Fruit fly (Drosophila melanogaster) whole organism, embryonic: Measurements from ENCODE around the gene Ant2.

Experiments
- C15 ChIP-seq: fragments of 200-800 bp; sonication (Bioruptor generic); IDR thresholded peaks from 3 replicates; pipeline ENCODE4 v1.3.6; 2022; ENCODE audit warnings: missing biosample characterization, missing genetic modification characterization
- CG10209 ChIP-seq: fragments of 200-800 bp; sonication (Bioruptor generic); optimal IDR thresholded peaks from 3 replicates; lab custom pipeline; 2017; ENCODE audit warnings: missing biosample characterization, mild to moderate bottlenecking, missing genetic modification characterization, missing genetic modification reagents
- CG12104 ChIP-seq: fragments of 200-800 bp; sonication (Bioruptor generic); optimal IDR thresholded peaks from 3 replicates; lab custom pipeline; 2016; ENCODE audit warnings: missing biosample characterization, missing genetic modification characterization
- CG13424 ChIP-seq: fragments of 200-800 bp; sonication (Bioruptor generic); optimal IDR thresholded peaks from 2 replicates; lab custom pipeline; 2019; ENCODE audit warnings: missing biosample characterization, mild to moderate bottlenecking, missing genetic modification characterization, moderate library complexity
- CG17328 ChIP-seq: fragments of 200-800 bp; sonication (Bioruptor generic); IDR thresholded peaks from 2 replicates; pipeline ENCODE4 v1.3.6; 2022; ENCODE audit warnings: missing biosample characterization, missing genetic modification characterization
- CG17385 ChIP-seq: fragments of 200-800 bp; sonication (Bioruptor generic); optimal IDR thresholded peaks from 3 replicates; lab custom pipeline; 2018; ENCODE audit warnings: missing biosample characterization, mild to moderate bottlenecking, missing genetic modification characterization
- CG17568 ChIP-seq: fragments of 200-800 bp; sonication (Bioruptor generic); optimal IDR thresholded peaks from 2 replicates; lab custom pipeline; 2018; ENCODE audit warnings: missing biosample characterization, mild to moderate bottlenecking, missing genetic modification characterization, moderate library complexity
- CG1832 ChIP-seq: fragments of 200-800 bp; sonication (Bioruptor generic); optimal IDR thresholded peaks from 2 replicates; lab custom pipeline; 2017; ENCODE audit warnings: missing biosample characterization, mild to moderate bottlenecking, missing genetic modification characterization, inconsistent platforms
- CG2678 ChIP-seq: fragments of 200-800 bp; sonication (Bioruptor generic); optimal IDR thresholded peaks from 3 replicates; lab custom pipeline; 2019; ENCODE audit warnings: missing biosample characterization, mild to moderate bottlenecking, missing genetic modification characterization, moderate library complexity
- CG3281 ChIP-seq: fragments of 200-800 bp; sonication (Bioruptor generic); optimal IDR thresholded peaks from 3 replicates; lab custom pipeline; 2017; ENCODE audit warnings: missing biosample characterization, mild to moderate bottlenecking, missing genetic modification characterization
- CG43689 ChIP-seq: fragments of 200-800 bp; sonication (Bioruptor generic); IDR thresholded peaks from 2 replicates; pipeline ENCODE4 v1.3.6; 2022; ENCODE audit warnings: missing biosample characterization, missing genetic modification characterization
- CG4854 ChIP-seq: fragments of 200-800 bp; sonication (Bioruptor generic); optimal IDR thresholded peaks from 2 replicates; lab custom pipeline; 2016; ENCODE audit warnings: missing biosample characterization, missing genetic modification characterization, inconsistent platforms
- CG8359 ChIP-seq: fragments of 200-800 bp; sonication (Bioruptor generic); optimal IDR thresholded peaks from 2 replicates; lab custom pipeline; 2017; ENCODE audit warnings: missing biosample characterization, mild to moderate bottlenecking, missing genetic modification characterization, borderline replicate concordance
- CG8478 ChIP-seq: fragments of >200 bp; optimal IDR thresholded peaks from 2 replicates; lab custom pipeline; 2018
- CoRest ChIP-seq: fragments of 200-800 bp; sonication (Bioruptor generic); optimal IDR thresholded peaks from 3 replicates; lab custom pipeline; 2018; ENCODE audit warnings: missing biosample characterization, mild to moderate bottlenecking, missing genetic modification characterization, moderate library complexity
- CrebB ChIP-seq: fragments of 200-800 bp; sonication (Bioruptor generic); optimal IDR thresholded peaks from 3 replicates; lab custom pipeline; 2018; ENCODE audit warnings: missing biosample characterization, mild to moderate bottlenecking, missing genetic modification characterization
- D19B ChIP-seq: fragments of 200-800 bp; sonication (Bioruptor generic); optimal IDR thresholded peaks from 2 replicates; lab custom pipeline; 2017; ENCODE audit warnings: missing biosample characterization, mild to moderate bottlenecking, missing genetic modification characterization
- HLH3B ChIP-seq: fragments of 200-800 bp; sonication (Bioruptor generic); IDR thresholded peaks from 2 replicates; pipeline ENCODE4 v1.3.6; 2022; ENCODE audit warnings: missing biosample characterization, missing genetic modification characterization
- Hr51 ChIP-seq, 2 experiments: fragments of 200-800 bp; sonication (Bioruptor generic); optimal IDR thresholded peaks; 2 replicates in 1 of 2; 3 replicates in 1 of 2; lab custom pipeline; 2016 to 2018; ENCODE audit warnings: missing biosample characterization in 2 of 2, missing genetic modification characterization in 2 of 2, mild to moderate bottlenecking in 1 of 2, moderate library complexity in 1 of 2
- Hr78 ChIP-seq, 2 experiments: fragments of 200-800 bp in 1 of 2; fragments of >200 bp in 1 of 2; sonication (Bioruptor generic) in 1 of 2; optimal IDR thresholded peaks; 2 replicates each; lab custom pipeline; 2017 to 2019; ENCODE audit warnings: missing biosample characterization in 2 of 2, missing genetic modification characterization in 2 of 2, mild to moderate bottlenecking in 1 of 2, moderate library complexity in 1 of 2
- Meics ChIP-seq: fragments of 200-800 bp; sonication (Bioruptor generic); optimal IDR thresholded peaks from 2 replicates; lab custom pipeline; 2017; ENCODE audit warnings: missing biosample characterization, mild to moderate bottlenecking, missing genetic modification characterization
- PHDP ChIP-seq: fragments of 200-800 bp; sonication (Bioruptor generic); optimal IDR thresholded peaks from 3 replicates; lab custom pipeline; 2018; ENCODE audit warnings: missing biosample characterization, mild to moderate bottlenecking, missing genetic modification characterization, moderate library complexity
- Side ChIP-seq: fragments of 200-800 bp; sonication (Bioruptor generic); optimal IDR thresholded peaks from 2 replicates; lab custom pipeline; 2016; ENCODE audit warnings: missing biosample characterization, missing genetic modification characterization
- Stat92E ChIP-seq, 3 experiments: fragments of >200 bp in 2 of 3; fragments of 200-800 bp in 1 of 3; sonication (Bioruptor generic) in 1 of 3; optimal IDR thresholded peaks; 2 replicates each; lab custom pipeline; 2017 to 2019; ENCODE audit warnings: missing biosample characterization in 3 of 3, missing genetic modification characterization in 3 of 3, mild to moderate bottlenecking in 1 of 3, moderate library complexity in 1 of 3
- YL-1 ChIP-seq: fragments of 200-800 bp; sonication (Bioruptor generic); optimal IDR thresholded peaks from 3 replicates; lab custom pipeline; 2017; ENCODE audit warnings: missing biosample characterization, mild to moderate bottlenecking, missing genetic modification characterization
- ash1 ChIP-seq: fragments of 200-800 bp; sonication (Bioruptor generic); optimal IDR thresholded peaks from 2 replicates; lab custom pipeline; 2018; ENCODE audit warnings: missing biosample characterization, mild to moderate bottlenecking, missing genetic modification characterization
- bbx ChIP-seq: fragments of 200-800 bp; sonication (Bioruptor generic); IDR thresholded peaks from 2 replicates; pipeline ENCODE4 v1.3.6; 2022; ENCODE audit warnings: missing biosample characterization, missing genetic modification characterization; ENCODE audit not compliant: partially characterized antibody
- cad ChIP-seq: fragments of >200 bp; optimal IDR thresholded peaks from 2 replicates; lab custom pipeline; 2017; ENCODE audit warnings: missing biosample characterization, missing genetic modification characterization
- chif ChIP-seq, 2 experiments: fragments of 200-800 bp; sonication (Bioruptor generic); optimal IDR thresholded peaks; 3 replicates each; lab custom pipeline; 2016; ENCODE audit warnings: missing biosample characterization in 2 of 2, missing genetic modification characterization in 2 of 2
- cwo ChIP-seq: fragments of 200-800 bp; sonication (Bioruptor generic); optimal IDR thresholded peaks from 3 replicates; lab custom pipeline; 2017; ENCODE audit warnings: missing biosample characterization, missing genetic modification characterization, mild to moderate bottlenecking, moderate library complexity, missing genetic modification reagents
- ewg ChIP-seq: fragments of 200-800 bp; sonication (Bioruptor generic); optimal IDR thresholded peaks from 3 replicates; lab custom pipeline; 2017; ENCODE audit warnings: mild to moderate bottlenecking, missing biosample characterization, missing genetic modification reagents, missing genetic modification characterization
- fd3F ChIP-seq: fragments of 200-800 bp; sonication (Bioruptor generic); optimal IDR thresholded peaks from 2 replicates; lab custom pipeline; 2018; ENCODE audit warnings: missing biosample characterization, mild to moderate bottlenecking, missing genetic modification characterization, moderate library complexity
- fd96Cb ChIP-seq: fragments of 200-800 bp; sonication (Bioruptor generic); optimal IDR thresholded peaks from 2 replicates; lab custom pipeline; 2018; ENCODE audit warnings: missing biosample characterization, mild to moderate bottlenecking, missing genetic modification characterization, moderate library complexity
- ftz-f1 ChIP-seq: fragments of 200-800 bp; sonication (Bioruptor generic); optimal IDR thresholded peaks from 2 replicates; lab custom pipeline; 2016; ENCODE audit warnings: missing biosample characterization, missing genetic modification characterization
- grn ChIP-seq: fragments of 200-800 bp; sonication (Bioruptor generic); optimal IDR thresholded peaks from 3 replicates; lab custom pipeline; 2017; ENCODE audit warnings: missing biosample characterization, missing genetic modification characterization
- her ChIP-seq: fragments of 200-800 bp; sonication (Bioruptor generic); optimal IDR thresholded peaks from 2 replicates; lab custom pipeline; 2016; ENCODE audit warnings: missing biosample characterization, missing genetic modification characterization
- lilli ChIP-seq: fragments of 200-800 bp; sonication (Bioruptor generic); optimal IDR thresholded peaks from 3 replicates; lab custom pipeline; 2016; ENCODE audit warnings: missing biosample characterization, missing genetic modification characterization
- luna ChIP-seq: fragments of 200-800 bp; sonication (Bioruptor generic); optimal IDR thresholded peaks from 2 replicates; lab custom pipeline; 2016; ENCODE audit warnings: missing biosample characterization, missing genetic modification characterization
- mirr ChIP-seq: fragments of 200-800 bp; sonication (Bioruptor generic); optimal IDR thresholded peaks from 3 replicates; lab custom pipeline; 2018; ENCODE audit warnings: missing biosample characterization, mild to moderate bottlenecking, missing genetic modification characterization
- pan ChIP-seq, 4 experiments: fragments of >200 bp in 3 of 4; fragments of 200-800 bp in 1 of 4; sonication (Bioruptor generic) in 1 of 4; optimal IDR thresholded peaks in 3 of 4; IDR thresholded peaks in 1 of 4; 2 replicates each; pipeline versions ENCODE4 v1.3.6 to Lab custom; 2017 to 2022; ENCODE audit warnings: missing biosample characterization in 2 of 4, missing genetic modification characterization in 2 of 4, mixed read lengths in 1 of 4
- psq ChIP-seq: fragments of 200-800 bp; sonication (Bioruptor generic); optimal IDR thresholded peaks from 2 replicates; lab custom pipeline; 2017; ENCODE audit warnings: missing biosample characterization, missing genetic modification characterization
- run ChIP-seq: fragments of 200-800 bp; sonication (Bioruptor generic); optimal IDR thresholded peaks from 3 replicates; lab custom pipeline; 2018; ENCODE audit warnings: missing biosample characterization, mild to moderate bottlenecking, missing genetic modification characterization
- ssp ChIP-seq: fragments of 200-800 bp; sonication (Bioruptor generic); IDR thresholded peaks from 2 replicates; pipeline ENCODE4 v1.3.6; 2022; ENCODE audit warnings: missing biosample characterization, missing genetic modification characterization
- trh ChIP-seq: fragments of 200-800 bp; sonication (Bioruptor generic); optimal IDR thresholded peaks from 2 replicates; lab custom pipeline; 2016; ENCODE audit warnings: missing biosample characterization, missing genetic modification characterization
- ttk ChIP-seq: fragments of 200-800 bp; sonication (Bioruptor generic); IDR thresholded peaks from 2 replicates; pipeline ENCODE4 v2.1.2; 2022; ENCODE audit warnings: missing biosample characterization, missing genetic modification characterization
- twi ChIP-seq: fragments of 200-800 bp; optimal IDR thresholded peaks from 2 replicates; lab custom pipeline; 2019; ENCODE audit warnings: missing biosample characterization, mild to moderate bottlenecking, missing genetic modification characterization, moderate library complexity
- usp ChIP-seq: fragments of >200 bp; optimal IDR thresholded peaks from 2 replicates; lab custom pipeline; 2017; ENCODE audit warnings: missing biosample characterization, missing genetic modification characterization
- wdn ChIP-seq: fragments of 200-800 bp; sonication (Bioruptor generic); IDR thresholded peaks from 2 replicates; pipeline ENCODE4 v1.3.6; 2022; ENCODE audit warnings: missing biosample characterization, missing genetic modification characterization
- wek ChIP-seq: fragments of 200-800 bp; sonication (Bioruptor generic); optimal IDR thresholded peaks from 3 replicates; lab custom pipeline; 2018; ENCODE audit warnings: missing biosample characterization, mild to moderate bottlenecking, missing genetic modification characterization, moderate library complexity

Gene Ant2

dm6 chrX:10832369-10832768 lies 45.7 kb upstream of the Ant2 start (continued):
- TF ChIP-seq trh (GFP tag; lab: Kevin White, UChicago) (peak; percentile 50), ewg (peak; percentile 35), cwo (GFP tag; lab: Kevin White, UChicago) (no peak), Side (peak; percentile 55), PHDP (tag; lab: Kevin White, UChicago) (peak; percentile 51), Hr78 (GFP tag; optimal IDR thresholded peaks at IDR 0.05; lab: Kevin White, UChicago) (no peak), YL-1 (GFP tag; lab: Kevin White, UChicago) (peak; percentile 28), run (no peak), twi (tag; lab: Kevin White, UChicago) (peak; percentile 28), lilli (GFP tag; lab: Kevin White, UChicago) (peak; percentile 69), ash1 (GFP tag; lab: Kevin White, UChicago) (peak; percentile 11), CG13424 (peak; percentile 42), CG17568 (GFP tag; lab: Kevin White, UChicago) (no peak), chif (GFP tag; optimal IDR thresholded peaks at IDR 0.05; lab: Kevin White, UChicago) (peak; percentile 21 to 74), CG17328 (GFP tag; lab: Robert Waterston, UW) (peak; percentile 48; the same call in 1 of the 2 replicates), psq (no peak), Stat92E (GFP tag; optimal IDR thresholded peaks at IDR 0.05; lab: Kevin White, UChicago) (no peak), fd96Cb (tag; lab: Kevin White, UChicago) (peak; percentile 30), cad (no peak), HLH3B (peak; percentile 56), CG4854 (GFP tag; lab: Kevin White, UChicago) (peak; percentile 37), D19B (GFP tag; lab: Kevin White, UChicago) (no peak), wdn (GFP tag; lab: Robert Waterston, UW) (no peak), her (GFP tag; lab: Kevin White, UChicago) (peak; percentile 35), CG8359 (no peak), pan (optimal IDR thresholded peaks at IDR 0.05; lab: Kevin White, UChicago) (no peak), pan (GFP tag; optimal IDR thresholded peaks at IDR 0.05 in 1 of 2, IDR thresholded peaks at IDR 0.05 in 1 of 2) (peak in 1 of 2 experiments; percentile 34), ftz-f1 (no peak), usp (GFP tag; lab: Kevin White, UChicago) (no peak), CG12104 (GFP tag; lab: Kevin White, UChicago) (no peak), bbx (GFP tag; lab: Robert Waterston, UW) (peak; percentile 28; the same call in 1 of the 2 replicates), CrebB (tag; lab: Kevin White, UChicago) (no peak), luna (GFP tag; lab: Kevin White, UChicago) (no peak), ssp (GFP tag; lab: Robert Waterston, UW) (peak; percentile 49; the same call in 1 of the 2 replicates), Meics (peak; percentile 73), CG17385 (GFP tag; lab: Kevin White, UChicago) (peak; percentile 33), fd3F (peak; percentile 36), mirr (GFP tag; lab: Kevin White, UChicago) (no peak), CG1832 (GFP tag; lab: Kevin White, UChicago) (no peak), Hr51 (GFP tag; optimal IDR thresholded peaks at IDR 0.05; lab: Kevin White, UChicago) (peak; percentile 29 to 60), grn (GFP tag; lab: Kevin White, UChicago) (no peak), CG2678 (tag; lab: Kevin White, UChicago) (no peak), CG43689 (GFP tag; lab: Robert Waterston, UW) (no peak), CG10209 (peak; percentile 57), wek (no peak), CoRest (tag; lab: Kevin White, UChicago) (peak; percentile 66), CG3281 (GFP tag; lab: Kevin White, UChicago) (peak; percentile 46), ttk (GFP tag; lab: Robert Waterston, UW) (no peak), CG8478 (lab: Kevin White, UChicago) (no peak), C15 (GFP tag; lab: Robert Waterston, UW) (no peak)
